Worm (Caenorhabditis elegans): ENCODE results near the gene F02C12.1.

F02C12.1 gene

ce11 chrX:13353530-13353929, 48.4 kb upstream of the F02C12.1 start (continued):
- TF ChIP-seq nhr-77 (tag; optimal IDR thresholded peaks at IDR 0.05) = peak; percentile 79
- no peak for TF ChIP-seq ztf-11 (tag; optimal IDR thresholded peaks at IDR 0.05)
- no peak for TF ChIP-seq Y105C5A.15 (GFP tag; IDR thresholded peaks at IDR 0.05)
- TF ChIP-seq mdl-1 (tag; optimal IDR thresholded peaks at IDR 0.05) = peak; percentile 39 to 85
- no peak for TF ChIP-seq dmd-8 (GFP tag; IDR thresholded peaks at IDR 0.05)
- no peak for TF ChIP-seq ceh-62 (tag; optimal IDR thresholded peaks at IDR 0.05)
- TF ChIP-seq zfp-2 (tag; optimal IDR thresholded peaks at IDR 0.05) = no peak
- TF ChIP-seq nhr-111 (GFP tag; optimal IDR thresholded peaks at IDR 0.05) = no peak
- no peak for TF ChIP-seq daf-19 (GFP tag; conservative IDR thresholded peaks at IDR 0.05)
- no peak for TF ChIP-seq sdz-12 (GFP tag; optimal IDR thresholded peaks at IDR 0.05)
- TF ChIP-seq ctbp-1 (GFP tag; IDR thresholded peaks at IDR 0.05) = no peak
- TF ChIP-seq nhr-48 (tag; optimal IDR thresholded peaks at IDR 0.05) = peak; percentile 96
- peak; percentile 97 for TF ChIP-seq dmd-6 (GFP tag; IDR thresholded peaks at IDR 0.05)
- TF ChIP-seq attf-4 (tag; optimal IDR thresholded peaks at IDR 0.05) = no peak
- TF ChIP-seq hmg-1.1 (GFP tag; IDR thresholded peaks at IDR 0.05) = peak; percentile 15; the same call in 1 of the 2 replicates
- TF ChIP-seq F10B5.3 (tag; optimal IDR thresholded peaks at IDR 0.05) = no peak
- no peak for TF ChIP-seq F26F4.8 (GFP tag; conservative IDR thresholded peaks at IDR 0.05)
- no peak for TF ChIP-seq dpl-1 (GFP tag; optimal IDR thresholded peaks at IDR 0.05)

ce11 chrX:13354672-13355407, 47.0 kb upstream of the F02C12.1 start:
- TF ChIP-seq aha-1 (tag) (peak; percentile 98), lsy-2 (tag; optimal IDR thresholded peaks at IDR 0.05) (peak in 1 of 2 experiments; percentile 27), zip-11 (GFP tag; IDR thresholded peaks at IDR 0.05) (no peak), mdl-1 (tag; optimal IDR thresholded peaks at IDR 0.05) (peak in 1 of 2 experiments; percentile 57), mes-2 (tag; optimal IDR thresholded peaks at IDR 0.05; ENCODE audit: poor library complexity, severe bottlenecking) (peak; percentile 23), F37D6.2 (tag; optimal IDR thresholded peaks at IDR 0.05) (no peak), hlh-11 (tag; optimal IDR thresholded peaks at IDR 0.05) (peak; percentile 80), tra-1 (GFP tag; IDR thresholded peaks at IDR 0.05) (peak; percentile 32; the same call in 1 of the 2 replicates), nhr-11 (tag; optimal IDR thresholded peaks at IDR 0.05) (peak; percentile 90), mep-1 (tag; optimal IDR thresholded peaks at IDR 0.05) (peak; percentile 43), unc-39 (tag; optimal IDR thresholded peaks at IDR 0.05) (no peak), daf-16 (GFP tag; optimal IDR thresholded peaks at IDR 0.05) (peak in 1 of 2 experiments; percentile 21), daf-16 (tag; optimal IDR thresholded peaks at IDR 0.05) (peak; percentile 61), nhr-6 (tag; optimal IDR thresholded peaks at IDR 0.05) (no peak), ama-1 (optimal IDR thresholded peaks at IDR 0.05) (peak; percentile 26), T26A8.4 (GFP tag; IDR thresholded peaks at IDR 0.05) (no peak; the same call in 1 of the 2 replicates), nhr-77 (tag; optimal IDR thresholded peaks at IDR 0.05) (peak; percentile 11), dmd-6 (GFP tag; IDR thresholded peaks at IDR 0.05) (peak; percentile 86), mxl-3 (GFP tag; optimal IDR thresholded peaks at IDR 0.05) (peak; percentile 100), gei-8 (GFP tag; optimal IDR thresholded peaks at IDR 0.05) (peak; percentile 74), hlh-30 (tag; optimal IDR thresholded peaks at IDR 0.05; ENCODE audit: insufficient read depth) (peak; percentile 80), unc-62 (GFP tag; optimal IDR thresholded peaks at IDR 0.05 in 1 of 2) (peak in 1 of 2 experiments; percentile 89), unc-62 (tag; optimal IDR thresholded peaks at IDR 0.05) (no peak), nhr-111 (GFP tag; optimal IDR thresholded peaks at IDR 0.05) (no peak), mxl-2 (GFP tag; conservative IDR thresholded peaks at IDR 0.05) (peak; percentile 62; the same call in 1 of the 2 replicates), dve-1 (tag; optimal IDR thresholded peaks at IDR 0.05; ENCODE audit: insufficient read depth) (peak; percentile 73), nhr-48 (tag; optimal IDR thresholded peaks at IDR 0.05) (peak; percentile 94), ztf-7 (tag; optimal IDR thresholded peaks at IDR 0.05) (peak; percentile 68), lin-1 (GFP tag; IDR thresholded peaks at IDR 0.05) (peak; percentile 29; the same call in 1 of the 2 replicates), nhr-102 (tag; optimal IDR thresholded peaks at IDR 0.05) (peak; percentile 48), snpc-4 (tag; optimal IDR thresholded peaks at IDR 0.05) (no peak), nhr-28 (tag; optimal IDR thresholded peaks at IDR 0.05) (peak; percentile 84), unc-130 (GFP tag; optimal IDR thresholded peaks at IDR 0.05) (no peak), hif-1 (tag; optimal IDR thresholded peaks at IDR 0.05) (peak in 1 of 2 experiments; percentile 78), duxl-1 (tag; optimal IDR thresholded peaks at IDR 0.05; ENCODE audit: poor library complexity) (no peak), T20F7.1 (GFP tag; optimal IDR thresholded peaks at IDR 0.05) (peak; percentile 9)
